Fruit fly (Drosophila melanogaster) whole organism, wandering third instar larva: ENCODE measurements around the gene CG31789.
A peak's percentile ranks its signal among the peaks of the same experiment; 100 is the strongest.

ENCODE experiments used
- Abd-B ChIP-seq: fragments of >200 bp; optimal IDR thresholded peaks from 2 replicates; lab custom pipeline; 2017; ENCODE audit warnings: missing biosample characterization, missing genetic modification characterization
- CG32264 ChIP-seq: fragments of 200-800 bp; sonication (Bioruptor generic); optimal IDR thresholded peaks from 2 replicates; lab custom pipeline; 2016; ENCODE audit warnings: missing biosample characterization, missing genetic modification characterization
- CG9705 ChIP-seq: fragments of 200-800 bp; sonication (Bioruptor generic); optimal IDR thresholded peaks from 2 replicates; lab custom pipeline; 2018; ENCODE audit warnings: missing biosample characterization, mild to moderate bottlenecking, missing genetic modification characterization
- CrebA ChIP-seq: fragments of 200-800 bp; sonication (Bioruptor generic); optimal IDR thresholded peaks from 2 replicates; lab custom pipeline; 2016; ENCODE audit warnings: missing biosample characterization, mild to moderate bottlenecking, missing genetic modification characterization, borderline replicate concordance
- Dfd ChIP-seq: fragments of >200 bp; optimal IDR thresholded peaks from 2 replicates; lab custom pipeline; 2017; ENCODE audit warnings: missing biosample characterization, missing genetic modification characterization
- Dif ChIP-seq: fragments of 200-275, 200-300 bp; sonication (Bioruptor generic); optimal IDR thresholded peaks from 2 replicates; lab custom pipeline; 2018; ENCODE audit warnings: missing biosample characterization, missing genetic modification characterization; ENCODE audit not compliant: partially characterized antibody
- GATAd ChIP-seq: sonication (Bioruptor generic); optimal IDR thresholded peaks from 2 replicates; lab custom pipeline; 2016; ENCODE audit warnings: missing biosample characterization, missing genetic modification characterization
- HLH106 ChIP-seq: fragments of 200-800 bp; optimal IDR thresholded peaks from 3 replicates; lab custom pipeline; 2019; ENCODE audit warnings: missing biosample characterization, mild to moderate bottlenecking, missing genetic modification characterization, moderate library complexity
- Hr78 ChIP-seq: fragments of >200 bp; optimal IDR thresholded peaks from 2 replicates; lab custom pipeline; 2017; ENCODE audit warnings: missing biosample characterization, missing genetic modification characterization
- Hr83 ChIP-seq: fragments of 200-300 bp; sonication (Bioruptor generic); optimal IDR thresholded peaks from 2 replicates; lab custom pipeline; 2016; ENCODE audit warnings: missing biosample characterization, mild to moderate bottlenecking, missing genetic modification characterization, moderate library complexity; ENCODE audit not compliant: poor library complexity, severe bottlenecking
- Jra ChIP-seq: sonication (Bioruptor generic); optimal IDR thresholded peaks from 2 replicates; lab custom pipeline; 2016; ENCODE audit warnings: missing biosample characterization, missing genetic modification characterization
- Mio ChIP-seq: sonication (Bioruptor generic); optimal IDR thresholded peaks from 2 replicates; lab custom pipeline; 2016; ENCODE audit warnings: missing biosample characterization, missing genetic modification characterization
- Myc ChIP-seq: fragments of >200 bp; optimal IDR thresholded peaks from 2 replicates; lab custom pipeline; 2017
- N ChIP-seq: fragments of >200 bp; optimal IDR thresholded peaks from 2 replicates; lab custom pipeline; 2018; ENCODE audit warnings: missing biosample characterization, missing external identifiers, missing genetic modification characterization
- OdsH ChIP-seq: fragments of 200-800 bp; sonication (Bioruptor generic); optimal IDR thresholded peaks from 2 replicates; lab custom pipeline; 2016; ENCODE audit warnings: missing biosample characterization, mild to moderate bottlenecking, missing genetic modification characterization
- Rel ChIP-seq, 2 experiments: fragments of 200-800 bp; sonication (Bioruptor generic) in 1 of 2; optimal IDR thresholded peaks; 2 replicates in 1 of 2; 3 replicates in 1 of 2; lab custom pipeline; 2016 to 2019; ENCODE audit warnings: mild to moderate bottlenecking in 2 of 2, missing biosample characterization in 2 of 2, missing genetic modification characterization in 2 of 2, moderate library complexity in 1 of 2
- Sp1 ChIP-seq: fragments of 200-800 bp; sonication (Bioruptor generic); optimal IDR thresholded peaks from 3 replicates; lab custom pipeline; 2019; ENCODE audit warnings: missing biosample characterization, mild to moderate bottlenecking, missing genetic modification characterization, moderate library complexity
- br ChIP-seq: fragments of 200-800 bp; sonication (Bioruptor generic); optimal IDR thresholded peaks from 2 replicates; lab custom pipeline; 2016; ENCODE audit warnings: missing biosample characterization, missing genetic modification characterization
- brk ChIP-seq: fragments of 200-800 bp; sonication (Bioruptor generic); optimal IDR thresholded peaks from 2 replicates; lab custom pipeline; 2016; ENCODE audit warnings: missing biosample characterization, mild to moderate bottlenecking, missing genetic modification characterization
- dl ChIP-seq, 2 experiments: fragments of 175-275, 200-275 bp in 1 of 2; fragments of 200-275 bp in 1 of 2; sonication (Bioruptor generic); optimal IDR thresholded peaks; lab custom pipeline; 2018; ENCODE audit warnings: mild to moderate bottlenecking in 2 of 2, missing biosample characterization in 2 of 2, missing genetic modification characterization in 2 of 2, moderate library complexity in 2 of 2; ENCODE audit not compliant: partially characterized antibody in 2 of 2, insufficient read depth in 1 of 2
- dmrt93B ChIP-seq: fragments of 200-800 bp; sonication (Bioruptor generic); optimal IDR thresholded peaks from 2 replicates; lab custom pipeline; 2018; ENCODE audit warnings: missing biosample characterization, mild to moderate bottlenecking, missing genetic modification characterization
- dsf ChIP-seq: sonication (Bioruptor generic); optimal IDR thresholded peaks from 2 replicates; lab custom pipeline; 2016; ENCODE audit warnings: missing biosample characterization, missing genetic modification characterization, borderline replicate concordance
- ey ChIP-seq: fragments of 200-800 bp; sonication (Bioruptor generic); optimal IDR thresholded peaks from 2 replicates; lab custom pipeline; 2016; ENCODE audit warnings: missing biosample characterization, missing genetic modification characterization
- foxo ChIP-seq, 2 experiments: fragments of 200-800 bp; sonication (Bioruptor generic); optimal IDR thresholded peaks; 2 replicates in 1 of 2; 3 replicates in 1 of 2; lab custom pipeline; 2016 to 2017; ENCODE audit warnings: missing biosample characterization in 2 of 2, missing genetic modification characterization in 2 of 2
- fru ChIP-seq: fragments of 200-800 bp; sonication (Bioruptor generic); optimal IDR thresholded peaks from 3 replicates; lab custom pipeline; 2016; ENCODE audit warnings: missing biosample characterization, mild to moderate bottlenecking, missing genetic modification characterization
- h ChIP-seq: fragments of 200-800 bp; sonication (Bioruptor generic); optimal IDR thresholded peaks from 3 replicates; lab custom pipeline; 2016; ENCODE audit warnings: missing biosample characterization, mild to moderate bottlenecking, missing genetic modification characterization
- jim ChIP-seq: fragments of 175-275, 200-325 bp; sonication (Bioruptor generic); optimal IDR thresholded peaks from 2 replicates; lab custom pipeline; 2016; ENCODE audit warnings: missing biosample characterization, mild to moderate bottlenecking, missing genetic modification characterization
- lola ChIP-seq: fragments of >200 bp; optimal IDR thresholded peaks from 2 replicates; lab custom pipeline; 2017; ENCODE audit warnings: missing biosample characterization, missing genetic modification characterization
- psq ChIP-seq: fragments of 200-800 bp; sonication (Bioruptor generic); optimal IDR thresholded peaks from 3 replicates; lab custom pipeline; 2017; ENCODE audit warnings: missing biosample characterization, mild to moderate bottlenecking, missing genetic modification characterization, moderate library complexity
- rgr ChIP-seq: fragments of 200-800 bp; sonication (Bioruptor generic); optimal IDR thresholded peaks from 3 replicates; lab custom pipeline; 2016; ENCODE audit warnings: missing biosample characterization, mild to moderate bottlenecking, missing genetic modification characterization
- sage ChIP-seq: fragments of 200-800 bp; sonication (Bioruptor generic); optimal IDR thresholded peaks from 2 replicates; lab custom pipeline; 2016; ENCODE audit warnings: missing biosample characterization, mild to moderate bottlenecking, missing genetic modification characterization
- sv ChIP-seq: fragments of 200-800 bp; sonication (Bioruptor generic); optimal IDR thresholded peaks from 3 replicates; lab custom pipeline; 2016; ENCODE audit warnings: missing biosample characterization, missing genetic modification characterization
- tai ChIP-seq: sonication (Bioruptor generic); optimal IDR thresholded peaks from 2 replicates; lab custom pipeline; 2016; ENCODE audit warnings: missing biosample characterization, missing genetic modification characterization
- usp ChIP-seq: fragments of >200 bp; optimal IDR thresholded peaks from 2 replicates; lab custom pipeline; 2017; ENCODE audit warnings: missing biosample characterization, missing genetic modification characterization
- woc ChIP-seq: sonication (Bioruptor generic); optimal IDR thresholded peaks from 2 replicates; lab custom pipeline; 2016; ENCODE audit warnings: missing biosample characterization, mild to moderate bottlenecking, missing genetic modification characterization

Gene CG31789

DNA sequence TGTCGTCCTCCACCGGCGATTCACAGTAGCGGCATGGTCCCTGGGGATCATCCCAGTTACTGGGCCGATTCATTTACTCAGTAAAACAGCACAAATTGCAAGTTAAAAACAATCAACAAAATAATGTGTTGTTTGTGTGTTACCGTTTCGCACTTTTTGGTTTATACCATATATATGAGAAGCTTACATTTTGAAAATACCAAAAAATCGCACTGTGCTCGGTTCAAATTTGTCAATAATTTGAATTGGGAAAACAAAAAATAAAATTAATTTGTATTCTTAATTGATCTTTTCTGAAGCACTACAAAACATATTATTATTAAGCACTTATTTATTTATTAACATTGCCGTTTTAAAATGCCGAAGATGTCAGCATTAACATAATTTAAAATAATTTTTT, 6.4 kb downstream of the CG31789 start, which contains the start of gene Atac2:
TSS of gene Atac2 (minus strand) at position 144 of the 400 bp plus-strand sequence.
- TF ChIP-seq Dfd (no peak), CG9705 (GFP tag; lab: Kevin White, UChicago) (no peak), sage (GFP tag; lab: Kevin White, UChicago) (no peak), usp (no peak), CG32264 (GFP tag; lab: Kevin White, UChicago) (no peak), lola (no peak), Rel (GFP tag; optimal IDR thresholded peaks at IDR 0.05; lab: Kevin White, UChicago) (no peak), Rel (tag; optimal IDR thresholded peaks at IDR 0.05; lab: Kevin White, UChicago) (no peak), brk (GFP tag; lab: Kevin White, UChicago) (no peak), Hr78 (no peak), tai (GFP tag; lab: Kevin White, UChicago) (no peak), dsf (no peak)

DNA sequence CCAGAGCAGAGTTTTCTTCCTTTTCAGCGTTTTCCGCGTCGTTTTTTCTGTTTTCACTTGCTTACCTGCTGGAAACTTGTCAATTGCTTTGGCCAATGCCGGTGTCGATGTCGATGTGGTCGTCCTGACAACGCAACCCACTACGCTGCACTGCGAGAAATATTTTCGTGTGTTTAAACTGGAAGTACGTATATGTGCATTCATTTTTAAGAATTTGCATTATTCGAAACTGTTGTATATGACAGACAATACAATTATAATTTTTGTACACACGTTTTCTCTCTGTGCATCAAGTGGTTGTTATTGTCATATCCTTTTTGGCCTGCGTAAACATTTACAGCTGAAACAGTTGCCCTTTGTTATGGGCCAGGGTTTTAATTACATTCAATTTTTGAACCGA, 10.3 kb downstream of the CG31789 start, which contains the start of gene IFT46:
TSS of gene IFT46 (minus strand) at position 88 of the 400 bp plus-strand sequence.
- TF ChIP-seq sage (GFP tag; lab: Kevin White, UChicago) (no peak), fru (GFP tag; lab: Kevin White, UChicago) (no peak), h (GFP tag; lab: Kevin White, UChicago) (no peak), Myc (no peak), usp (no peak), Dif (no peak), Dfd (no peak), tai (GFP tag; lab: Kevin White, UChicago) (no peak), sv (GFP tag; lab: Kevin White, UChicago) (no peak), rgr (no peak), N (no peak)
- TF ChIP-seq, all 38 proteins: peak for 0

DNA sequence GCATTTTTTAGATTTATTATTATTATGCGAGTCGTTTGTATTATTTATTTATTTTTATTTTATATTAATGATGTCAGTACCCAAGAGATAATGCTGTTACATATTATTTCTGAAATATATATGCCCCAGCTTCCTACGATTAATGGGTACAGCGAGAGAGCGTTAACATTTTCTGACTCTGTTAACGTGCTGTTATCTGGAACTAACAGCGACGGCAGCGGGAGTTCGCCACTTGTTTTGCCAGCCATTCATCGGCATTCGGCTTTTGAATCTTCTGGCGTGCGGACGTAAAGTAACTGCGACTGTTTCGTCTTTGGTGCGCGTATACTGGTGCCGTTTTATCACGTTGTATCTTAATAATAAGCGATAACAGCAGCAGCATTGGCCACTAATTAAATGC, 11.3 kb downstream of the CG31789 start, which contains the start of gene MESR3:
TSS of gene MESR3 (plus strand) at position 254 of the 400 bp plus-strand sequence.
- TF ChIP-seq Dif (peak; percentile 63), CG9705 (GFP tag; lab: Kevin White, UChicago) (peak; percentile 13), HLH106 (tag; lab: Kevin White, UChicago) (peak; percentile 68), foxo (GFP tag; optimal IDR thresholded peaks at IDR 0.05; lab: Kevin White, UChicago) (peak in 1 of 2 experiments; percentile 72), dsf (no peak), CG32264 (GFP tag; lab: Kevin White, UChicago) (no peak), dmrt93B (GFP tag; lab: Kevin White, UChicago) (no peak), Sp1 (GFP tag; lab: Kevin White, UChicago) (peak; percentile 72), rgr (peak; percentile 46), sage (GFP tag; lab: Kevin White, UChicago) (peak; percentile 49), psq (peak; percentile 54), Rel (GFP tag; optimal IDR thresholded peaks at IDR 0.05; lab: Kevin White, UChicago) (no peak), Rel (tag; optimal IDR thresholded peaks at IDR 0.05; lab: Kevin White, UChicago) (peak; percentile 24), OdsH (GFP tag; lab: Kevin White, UChicago) (peak; percentile 62)

DNA sequence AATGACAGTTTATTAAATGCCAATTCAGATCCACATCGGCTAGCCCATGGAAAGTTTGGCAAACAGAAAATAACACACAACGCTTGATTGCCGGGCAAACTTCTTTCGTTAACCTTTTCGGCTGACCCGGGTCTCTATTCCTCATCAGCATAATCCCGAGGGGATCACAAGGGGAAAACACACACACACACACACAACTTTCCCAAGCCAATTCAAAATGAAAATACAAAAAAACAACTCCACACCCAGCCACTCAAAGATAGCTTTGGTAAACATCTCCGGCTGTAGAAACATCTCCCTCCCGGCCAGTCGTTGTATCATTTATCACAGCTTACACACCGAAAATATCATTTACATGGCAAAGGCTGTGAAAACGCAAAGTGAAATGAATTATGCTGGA, 14.4 kb downstream of the CG31789 start:
- TF ChIP-seq psq (no peak), sage (GFP tag; lab: Kevin White, UChicago) (no peak), CG9705 (GFP tag; lab: Kevin White, UChicago) (no peak), Myc (no peak), ey (GFP tag; lab: Kevin White, UChicago) (no peak), CG32264 (GFP tag; lab: Kevin White, UChicago) (no peak), jim (GFP tag; lab: Kevin White, UChicago) (no peak), woc (GFP tag; lab: Kevin White, UChicago) (no peak), sv (GFP tag; lab: Kevin White, UChicago) (no peak)

DNA sequence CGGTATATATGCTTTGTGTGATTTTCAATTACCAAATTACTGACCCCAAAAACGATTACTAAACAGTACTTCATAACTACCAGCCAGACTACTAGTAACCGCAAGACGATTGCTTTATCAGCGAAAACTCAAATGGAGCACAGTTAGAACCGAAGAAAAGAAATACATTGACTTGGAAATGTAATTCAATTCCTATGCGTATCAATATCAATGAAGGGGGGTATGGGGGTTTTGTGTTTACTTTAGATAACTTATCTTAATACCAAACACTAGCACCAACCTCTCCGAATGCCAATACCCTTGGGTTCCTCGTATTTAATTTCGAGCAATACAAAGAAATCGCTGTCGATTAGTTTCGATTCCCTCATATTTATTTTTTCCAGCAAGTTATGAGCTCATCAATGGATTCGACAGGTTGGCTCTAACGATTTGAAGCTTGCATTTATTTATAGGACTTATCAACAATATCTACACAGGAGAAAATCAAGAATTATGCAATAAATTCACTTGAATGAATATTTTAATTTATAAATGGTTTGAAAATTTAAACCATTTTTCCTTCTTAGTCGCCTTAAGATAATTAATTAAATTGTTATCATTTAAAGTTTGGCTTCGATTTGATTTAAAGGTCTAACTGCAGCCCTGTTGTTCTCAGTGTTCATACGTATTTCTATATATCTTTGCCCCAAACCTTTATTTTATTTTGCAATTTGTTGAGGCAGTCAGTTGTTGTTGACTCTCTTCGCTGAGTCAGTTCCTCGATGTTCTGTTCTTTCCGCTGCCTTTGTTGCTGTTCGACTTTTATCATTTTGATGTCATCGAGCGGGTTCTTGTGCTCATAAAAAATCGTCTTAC, 15.9 kb downstream of the CG31789 start:
- TF ChIP-seq Jra (peak; percentile 83), dl (GFP tag; optimal IDR thresholded peaks at IDR 0.05; lab: Kevin White, UChicago; ENCODE audit: insufficient read depth in 1 of 2, partially characterized antibody in 2 of 2) (no peak), Dif (no peak), Abd-B (no peak), Hr83 (peak; percentile 61), br (GFP tag; lab: Kevin White, UChicago) (peak; percentile 84), usp (no peak), N (no peak), tai (GFP tag; lab: Kevin White, UChicago) (peak; percentile 75), Mio (no peak), GATAd (GFP tag; lab: Kevin White, UChicago) (peak; percentile 41), lola (no peak), sage (GFP tag; lab: Kevin White, UChicago) (peak; percentile 74), Myc (no peak), HLH106 (tag; lab: Kevin White, UChicago) (peak; percentile 93), ey (GFP tag; lab: Kevin White, UChicago) (peak; percentile 91), Hr78 (no peak), dsf (peak; percentile 73), Dfd (peak; percentile 14), CG32264 (GFP tag; lab: Kevin White, UChicago) (peak; percentile 58), woc (GFP tag; lab: Kevin White, UChicago) (peak; percentile 66), CrebA (peak; percentile 12), h (GFP tag; lab: Kevin White, UChicago) (peak; percentile 96), brk (GFP tag; lab: Kevin White, UChicago) (peak; percentile 81), sv (GFP tag; lab: Kevin White, UChicago) (peak; percentile 69), Sp1 (GFP tag; lab: Kevin White, UChicago) (peak; percentile 83)
